Fruit fly (Drosophila melanogaster): ENCODE results near the gene CG15580.

DNA sequence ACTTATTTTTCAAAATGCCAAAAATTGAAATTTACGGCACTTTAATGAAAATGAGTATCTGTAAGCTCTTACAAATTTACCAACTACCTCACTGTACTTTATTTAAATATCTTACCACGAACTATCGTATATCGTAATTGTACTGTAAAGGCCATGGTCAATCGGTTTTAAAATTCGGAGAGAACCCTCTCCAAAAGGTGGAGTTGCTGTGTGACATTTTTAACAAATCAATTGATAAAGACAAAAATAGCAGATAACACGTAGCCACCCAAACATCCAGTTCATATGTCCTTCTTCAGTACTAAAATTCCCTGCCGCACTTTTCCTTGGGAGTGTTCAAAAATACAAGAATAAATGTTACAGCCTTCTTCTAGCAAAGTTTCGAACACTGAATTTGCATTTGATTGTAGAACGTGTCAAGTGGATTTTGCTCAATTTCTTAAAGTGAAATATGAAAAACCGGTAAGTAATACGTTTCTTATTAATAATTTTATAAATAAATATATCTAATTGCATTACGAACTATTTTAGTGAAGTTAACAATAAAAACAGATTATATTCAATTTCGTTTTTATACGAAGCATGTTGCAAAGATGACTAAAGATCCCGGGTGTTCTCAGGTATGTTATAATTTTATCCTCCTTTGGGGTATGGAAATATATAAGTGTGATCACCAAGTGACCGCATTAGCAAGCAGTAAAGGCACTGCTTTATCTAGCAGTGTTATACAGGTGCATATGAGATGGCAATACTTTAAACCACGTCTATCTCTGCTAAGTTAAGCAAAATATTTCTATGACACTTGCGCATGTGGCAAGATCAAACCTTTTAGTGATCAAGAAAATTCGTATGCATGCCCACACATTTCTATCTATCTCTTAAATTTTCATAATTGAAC, 47.6 kb downstream of the CG15580 start:
- TF ChIP-seq rn (GFP tag; IDR thresholded peaks at IDR 0.05), result no peak
- TF ChIP-seq CG34367 (tag; optimal IDR thresholded peaks at IDR 0.05), result no peak
- TF ChIP-seq Snoo (tag; optimal IDR thresholded peaks at IDR 0.05), result no peak
- no peak for TF ChIP-seq CG10348 (GFP tag; IDR thresholded peaks at IDR 0.05)
- no peak for TF ChIP-seq Pif1B (GFP tag; optimal IDR thresholded peaks at IDR 0.05)
- no peak for TF ChIP-seq CG14655 (GFP tag; optimal IDR thresholded peaks at IDR 0.05)
- TF ChIP-seq gl (tag; optimal IDR thresholded peaks at IDR 0.05), result no peak
- no peak for TF ChIP-seq CG12605 (GFP tag; IDR thresholded peaks at IDR 0.05)
- TF ChIP-seq CG4496 (GFP tag; IDR thresholded peaks at IDR 0.05), result no peak
- TF ChIP-seq EcR (GFP tag; optimal IDR thresholded peaks at IDR 0.05), result no peak

Data from whole organism, pupa.